Fruit fly (Drosophila melanogaster) S2 (cell line): ENCODE results near the gene trbd.

Experiments used
- CG8478 ChIP-seq: fragments of >200 bp; optimal IDR thresholded peaks from 2 replicates; lab custom pipeline; 2018
- CTCF ChIP-seq, 2 experiments: fragments of >200 bp; optimal IDR thresholded peaks; 2 replicates each; lab custom pipeline; 2018

- TF ChIP-seq CG8478 (no peak), CTCF (optimal IDR thresholded peaks at IDR 0.05; lab: Kevin White, UChicago) (peak; percentile 79 to 80)
These were observed 33.0 kb downstream of the trbd start, which contains the start of gene p23 for dm6 chr3R:9677734-9678341.
